Fruit fly (Drosophila melanogaster) whole organism, embryonic: ENCODE data around the gene CG14054.
A peak's percentile ranks its signal among the peaks of the same experiment; 100 is the strongest.

Experiments
- CG10543 ChIP-seq: fragments of 200-800 bp; sonication (Bioruptor generic); optimal IDR thresholded peaks from 3 replicates; lab custom pipeline; 2017; ENCODE audit warnings: missing biosample characterization, mild to moderate bottlenecking, missing genetic modification characterization, moderate library complexity
- CG14014 ChIP-seq: fragments of 200-800 bp; sonication (Bioruptor generic); IDR thresholded peaks from 2 replicates; pipeline ENCODE4 v1.3.6; 2022; ENCODE audit warnings: missing biosample characterization, missing genetic modification characterization
- CG14441 ChIP-seq: fragments of 200-800 bp; sonication (Bioruptor generic); IDR thresholded peaks from 2 replicates; pipeline ENCODE4 v1.3.6; 2022; ENCODE audit warnings: missing biosample characterization, missing genetic modification characterization
- Dll ChIP-seq: fragments of 200-800 bp; sonication (Bioruptor generic); IDR thresholded peaks from 4 replicates; pipeline ENCODE4 v1.3.6; 2022; ENCODE audit warnings: missing biosample characterization, missing genetic modification characterization; ENCODE audit not compliant: partially characterized antibody
- al ChIP-seq: fragments of 200-800 bp; sonication (Bioruptor generic); IDR thresholded peaks from 2 replicates; pipeline ENCODE4 v1.3.6; 2022; ENCODE audit warnings: missing biosample characterization, missing genetic modification characterization
- her ChIP-seq: fragments of 200-800 bp; sonication (Bioruptor generic); optimal IDR thresholded peaks from 2 replicates; lab custom pipeline; 2016; ENCODE audit warnings: missing biosample characterization, missing genetic modification characterization
- jing ChIP-seq: fragments of 200-800 bp; sonication (Bioruptor generic); optimal IDR thresholded peaks from 2 replicates; lab custom pipeline; 2018; ENCODE audit warnings: missing biosample characterization, mild to moderate bottlenecking, missing genetic modification characterization
- kay ChIP-seq: fragments of 200-800 bp; sonication (Bioruptor generic); optimal IDR thresholded peaks from 2 replicates; lab custom pipeline; 2016; ENCODE audit warnings: missing biosample characterization, missing genetic modification characterization
- lbe ChIP-seq: fragments of 200-800 bp; sonication (Bioruptor generic); optimal IDR thresholded peaks from 2 replicates; lab custom pipeline; 2016; ENCODE audit warnings: missing biosample characterization, mild to moderate bottlenecking, missing genetic modification characterization
- tin ChIP-seq: fragments of 200-800 bp; sonication (Bioruptor generic); optimal IDR thresholded peaks from 3 replicates; lab custom pipeline; 2016; ENCODE audit warnings: missing biosample characterization, missing genetic modification characterization

DNA sequence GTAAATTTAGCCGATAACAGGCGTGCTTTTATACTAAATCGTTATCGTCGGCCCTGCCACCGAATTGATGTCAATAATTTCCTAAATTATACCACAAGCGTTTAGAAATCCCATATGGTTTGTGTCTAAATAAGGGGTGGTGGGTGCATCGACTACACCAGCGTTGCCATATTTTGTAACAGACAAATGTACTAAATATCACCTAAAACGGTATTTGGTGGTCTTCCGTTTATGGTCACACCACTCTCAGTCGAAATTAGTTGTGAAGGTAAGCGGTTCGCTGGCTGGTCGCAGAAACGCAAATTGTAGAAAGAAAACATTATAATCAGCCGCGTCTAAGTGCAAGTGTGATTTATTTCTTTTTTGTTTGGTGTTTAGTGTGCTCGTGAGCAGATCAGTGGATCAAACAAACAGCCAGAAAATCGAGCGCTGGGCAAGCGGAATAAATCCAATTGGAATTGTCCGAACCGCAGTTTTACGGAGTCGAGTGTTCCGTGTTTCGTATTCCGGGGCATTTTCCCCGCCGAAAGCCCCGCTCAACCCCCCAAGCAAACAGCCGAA, 14.3 kb upstream of the CG14054 start, which contains the start of the genes CG16903 and Unc-76:
- TF ChIP-seq CG10543 (GFP tag; lab: Kevin White, UChicago) (peak; percentile 55), her (GFP tag; lab: Kevin White, UChicago) (peak; percentile 58), tin (no peak), Dll (GFP tag; lab: Robert Waterston, UW) (peak; percentile 40; the same call in 2 of the 4 replicates), jing (GFP tag; lab: Kevin White, UChicago) (no peak), lbe (GFP tag; lab: Kevin White, UChicago) (no peak), al (0 out of 2 replicates have a peak, but pooled peaks have one; percentile 20), CG14014 (peak; percentile 18; the same call in 1 of the 2 replicates), CG14441 (GFP tag; lab: Robert Waterston, UW) (no peak), kay (GFP tag; lab: Kevin White, UChicago) (no peak)
